Worm (Caenorhabditis elegans) whole organism, L3 larva: Measurements from ENCODE around the gene srg-41.

ENCODE experiments used
- ceh-28 ChIP-seq: fragments of 150-350 bp; optimal IDR thresholded peaks from 2 replicates; lab custom pipeline; 2014; ENCODE audit warnings: missing biosample characterization, missing genetic modification reagents, missing genetic modification characterization
- nhr-67 ChIP-seq: fragments of 150-350 bp; optimal IDR thresholded peaks from 2 replicates; lab custom pipeline; 2014; ENCODE audit warnings: missing biosample characterization, missing genetic modification characterization

DNA sequence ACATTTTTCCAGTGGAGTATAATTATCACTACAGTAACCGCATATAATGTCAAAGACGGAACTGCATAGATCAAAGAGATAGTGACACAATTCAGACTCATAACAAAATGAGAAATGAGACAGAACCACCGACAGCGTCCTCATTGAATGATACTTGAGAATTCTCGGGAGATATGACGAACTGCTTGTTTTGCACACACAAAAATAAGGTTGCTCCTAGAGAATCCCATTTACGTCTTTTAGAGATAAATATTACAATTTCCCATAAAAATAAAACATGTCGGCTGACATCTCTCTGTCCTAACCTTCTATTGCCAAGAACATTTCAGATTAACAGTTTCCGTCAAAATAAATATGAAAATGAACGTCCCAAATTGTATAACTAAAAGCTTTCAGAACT is 6.1 kb downstream of the srg-41 start, which contains the start of gene srg-38:
- TF ChIP-seq ceh-28 (tag; lab: Kevin White, UChicago) (no peak), nhr-67 (tag; lab: Kevin White, UChicago) (no peak)
